Worm (Caenorhabditis elegans) whole organism, midembryonic: ENCODE measurements around the gene C54D10.3.
"Not testable (repeated sequence)": the region's sequence is repeated elsewhere in the genome, so short reads cannot be mapped to it uniquely, and the experiment has no call there.

Source experiments
- T22C8.4 ChIP-seq: fragments of 200-800 bp; sonication (Bioruptor generic); IDR thresholded peaks from 2 replicates; pipeline ENCODE4 v1.3.6; 2022; ENCODE audit warnings: missing genetic modification characterization, missing compliant biosample characterization
- cog-1 ChIP-seq: sonication (generic microtip); optimal IDR thresholded peaks from 2 replicates; lab custom pipeline; 2016; ENCODE audit warnings: missing genetic modification characterization, missing compliant biosample characterization
- flt-1 ChIP-seq: fragments of 200-800 bp; sonication (Bioruptor generic); IDR thresholded peaks from 2 replicates; pipeline ENCODE4 v1.3.6; 2022; ENCODE audit warnings: missing genetic modification characterization, missing compliant biosample characterization
- klf-2 ChIP-seq: fragments of 200-800 bp; sonication (Bioruptor generic); conservative IDR thresholded peaks from 2 replicates; pipeline ENCODE4 v1.3.6; 2022; ENCODE audit warnings: missing genetic modification reagents, missing genetic modification characterization, missing compliant biosample characterization
- med-1 ChIP-seq: sonication (generic microtip); optimal IDR thresholded peaks from 2 replicates; lab custom pipeline; 2017; ENCODE audit warnings: missing genetic modification characterization, mild to moderate bottlenecking, missing compliant biosample characterization, antibody characterized with exemption, missing genetic modification reagents; ENCODE audit not compliant: insufficient read depth
- ref-1 ChIP-seq: fragments of 200-800 bp; sonication (Bioruptor generic); conservative IDR thresholded peaks from 2 replicates; pipeline ENCODE4 v1.3.6; 2022; ENCODE audit warnings: missing genetic modification reagents, missing genetic modification characterization, missing compliant biosample characterization
- tab-1 ChIP-seq: fragments of 200-800 bp; sonication (Bioruptor generic); IDR thresholded peaks from 2 replicates; pipeline ENCODE4 v1.3.6; 2022; ENCODE audit warnings: missing genetic modification characterization, missing compliant biosample characterization
- ztf-23 ChIP-seq: fragments of 200-800 bp; sonication (Bioruptor generic); IDR thresholded peaks from 2 replicates; pipeline ENCODE4 v1.3.6; 2022; ENCODE audit warnings: missing genetic modification reagents, missing genetic modification characterization, missing compliant biosample characterization
- ztf-29 ChIP-seq: fragments of 200-800 bp; sonication (Bioruptor generic); IDR thresholded peaks from 2 replicates; pipeline ENCODE4 v1.3.6; 2022; ENCODE audit warnings: missing genetic modification reagents, missing genetic modification characterization, missing compliant biosample characterization

C54D10.3 gene

DNA sequence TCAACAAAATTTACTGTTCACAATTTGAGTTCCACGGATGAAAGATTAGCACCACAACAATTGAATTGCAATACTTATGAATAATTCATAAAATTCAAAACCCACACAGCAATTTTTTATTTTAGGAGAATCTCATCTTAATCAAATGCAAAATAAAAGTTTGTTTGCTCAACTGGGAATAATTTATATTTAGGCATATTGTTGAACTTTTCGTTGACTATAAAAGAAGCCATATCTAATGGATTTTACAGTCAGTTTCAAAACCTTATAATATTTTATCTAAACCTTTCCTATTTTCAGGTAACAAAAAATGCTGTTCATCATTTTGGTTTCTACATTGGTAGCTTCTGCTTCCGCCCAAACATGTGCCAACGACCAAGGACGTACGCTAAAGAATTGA is at the start of gene C54D10.3:
Gene C54D10.3 (plus strand): TSS at position 301 of the 400 bp plus-strand sequence.
- TF ChIP-seq med-1 (GFP tag; lab: Kevin White, UChicago), result no peak
- TF ChIP-seq klf-2 (GFP tag; lab: Robert Waterston, UW), result no peak
- no peak for TF ChIP-seq T22C8.4
- TF ChIP-seq flt-1 (GFP tag; lab: Robert Waterston, UW), result no peak
- no peak for TF ChIP-seq ztf-23 (GFP tag; lab: Robert Waterston, UW)
- no peak for TF ChIP-seq ztf-29 (GFP tag; lab: Robert Waterston, UW)
- no peak for TF ChIP-seq ref-1
- no peak for TF ChIP-seq cog-1 (tag; lab: Kevin White, UChicago)
- TF ChIP-seq tab-1 (GFP tag; lab: Robert Waterston, UW), result no peak

ce11 chrV:12369437-12369836 is 49.0 kb upstream of the C54D10.3 start, which contains the start of gene gcy-13:
TSS of gene gcy-13 (minus strand) at chrV:12369537.
- TF ChIP-seq ztf-29 (GFP tag; lab: Robert Waterston, UW) (no peak), tab-1 (GFP tag; lab: Robert Waterston, UW) (no peak), T22C8.4 (no peak), cog-1 (tag; lab: Kevin White, UChicago) (no peak), med-1 (GFP tag; lab: Kevin White, UChicago) (no peak), flt-1 (GFP tag; lab: Robert Waterston, UW) (no peak), ztf-23 (GFP tag; lab: Robert Waterston, UW) (no peak), ref-1 (no peak), klf-2 (GFP tag; lab: Robert Waterston, UW) (no peak)

- TF ChIP-seq klf-2 (GFP tag; lab: Robert Waterston, UW) (no peak), ztf-23 (GFP tag; lab: Robert Waterston, UW) (no peak), cog-1 (tag; lab: Kevin White, UChicago) (no peak), ref-1 (no peak), med-1 (GFP tag; lab: Kevin White, UChicago) (no peak)
Observed at ce11 chrV:12371386-12371785, 47.0 kb upstream of the C54D10.3 start, which contains the start of gene F23H12.7. TSS of gene F23H12.7 (plus strand) at chrV:12371686.

- TF ChIP-seq ztf-29 (GFP tag; lab: Robert Waterston, UW); tab-1 (GFP tag; lab: Robert Waterston, UW); T22C8.4: not testable (repeated sequence)
Observed at ce11 chrV:12374252-12374651, 44.1 kb upstream of the C54D10.3 start, which contains the start of gene F23H12.10. TSS of gene F23H12.10 (minus strand) at chrV:12374263.

DNA sequence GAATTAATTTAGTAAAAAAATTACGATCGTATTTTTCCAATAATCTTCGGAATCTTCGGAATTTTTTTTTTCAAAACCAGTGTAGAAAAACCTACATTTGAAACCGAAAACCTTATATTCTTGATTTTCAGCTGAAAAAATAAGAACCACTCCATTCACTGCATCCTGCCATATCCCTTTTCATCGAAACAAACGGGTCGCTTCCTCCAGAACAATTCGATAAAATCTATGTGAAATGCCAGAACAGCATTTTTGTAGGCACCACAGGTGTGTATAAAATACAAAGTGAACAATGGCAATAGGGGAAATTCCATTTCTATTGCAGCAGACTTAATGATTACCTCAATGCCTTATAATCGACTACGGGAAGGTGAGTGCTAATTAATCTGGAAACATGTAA is 41.1 kb upstream of the C54D10.3 start, which contains the start of gene K01D12.1:
Gene K01D12.1 (plus strand): TSS at position 301 of the 400 bp plus-strand sequence.
- TF ChIP-seq tab-1 (GFP tag; lab: Robert Waterston, UW) (no peak), ref-1 (no peak)

ce11 chrV:12386154-12386553 is 32.2 kb upstream of the C54D10.3 start, which contains the start of gene K01D12.15:
TSS of gene K01D12.15 (plus strand) at chrV:12386454.
- no peak for TF ChIP-seq flt-1 (GFP tag; lab: Robert Waterston, UW)
- no peak for TF ChIP-seq T22C8.4
- no peak for TF ChIP-seq ztf-23 (GFP tag; lab: Robert Waterston, UW)
- no peak for TF ChIP-seq tab-1 (GFP tag; lab: Robert Waterston, UW)
- no peak for TF ChIP-seq klf-2 (GFP tag; lab: Robert Waterston, UW)
- no peak for TF ChIP-seq cog-1 (tag; lab: Kevin White, UChicago)
- no peak for TF ChIP-seq ztf-29 (GFP tag; lab: Robert Waterston, UW)
- no peak for TF ChIP-seq ref-1
- no peak for TF ChIP-seq med-1 (GFP tag; lab: Kevin White, UChicago)

DNA sequence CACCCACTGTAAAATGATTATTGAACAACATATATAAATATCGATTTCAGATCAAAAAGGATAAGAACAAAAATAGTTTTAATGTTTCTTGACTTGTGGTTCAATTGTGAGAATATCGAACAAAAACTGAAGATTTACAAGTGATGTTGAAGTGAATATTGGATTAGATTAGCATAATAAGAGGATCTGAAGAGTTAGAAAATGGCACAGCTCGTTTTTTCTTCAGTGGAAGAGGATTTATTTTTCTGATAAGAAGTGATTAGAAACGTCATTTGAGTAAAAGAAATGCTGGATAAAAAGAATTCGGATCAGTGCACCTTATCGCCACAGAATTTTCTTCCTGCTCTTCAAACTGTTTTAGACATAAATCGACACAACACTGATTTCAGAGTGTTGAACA is 22.7 kb upstream of the C54D10.3 start, which contains the start of gene twk-14:
Gene twk-14 (minus strand): TSS at position 8 of the 400 bp plus-strand sequence.
- TF ChIP-seq ztf-23 (GFP tag; lab: Robert Waterston, UW), result no peak
- no peak for TF ChIP-seq cog-1 (tag; lab: Kevin White, UChicago)
- TF ChIP-seq tab-1 (GFP tag; lab: Robert Waterston, UW), result no peak
- no peak for TF ChIP-seq klf-2 (GFP tag; lab: Robert Waterston, UW)
- TF ChIP-seq flt-1 (GFP tag; lab: Robert Waterston, UW), result no peak

ce11 chrV:12397545-12397944 is 20.8 kb upstream of the C54D10.3 start, which contains the start of gene K01D12.5:
TSS of gene K01D12.5 (plus strand) at chrV:12397845.
- TF ChIP-seq ztf-23 (GFP tag; lab: Robert Waterston, UW) (no peak), T22C8.4 (no peak), cog-1 (tag; lab: Kevin White, UChicago) (no peak), flt-1 (GFP tag; lab: Robert Waterston, UW) (no peak), klf-2 (GFP tag; lab: Robert Waterston, UW) (no peak), med-1 (GFP tag; lab: Kevin White, UChicago) (no peak), ztf-29 (GFP tag; lab: Robert Waterston, UW) (no peak), tab-1 (GFP tag; lab: Robert Waterston, UW) (no peak), ref-1 (no peak)

ce11 chrV:12400677-12401236 is 17.6 kb upstream of the C54D10.3 start, which contains the start of the genes K01D12.20 and miga-1:
TSS of gene K01D12.20 (minus strand) at chrV:12400814.
TSS of gene miga-1 (minus strand) at chrV:12400859.
- TF ChIP-seq ref-1 (no peak), T22C8.4 (no peak), cog-1 (tag; lab: Kevin White, UChicago) (no peak), ztf-29 (GFP tag; lab: Robert Waterston, UW) (no peak), ztf-23 (GFP tag; lab: Robert Waterston, UW) (no peak), klf-2 (GFP tag; lab: Robert Waterston, UW) (no peak)

DNA sequence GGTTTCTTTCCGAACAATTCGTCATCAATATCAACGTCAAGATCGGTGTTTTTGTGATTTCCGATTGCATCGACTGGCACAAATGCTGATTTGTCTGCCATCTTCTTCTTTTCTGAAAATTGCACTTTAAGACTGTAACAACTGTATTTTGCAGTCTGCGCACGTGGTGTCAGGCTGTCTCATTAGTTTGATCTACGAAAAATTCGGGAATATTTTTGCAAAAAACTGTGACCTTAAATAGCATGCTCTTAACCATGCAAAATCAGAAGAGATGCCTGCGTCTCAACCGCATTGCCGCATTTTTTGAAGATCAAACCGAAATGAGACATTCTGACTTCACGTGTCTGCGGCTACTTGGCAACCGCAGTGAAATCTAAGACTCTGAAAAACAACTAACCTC is 17.0 kb upstream of the C54D10.3 start, which contains the start of gene K01D12.7:
Gene K01D12.7 (minus strand): TSS at position 101 of the 400 bp plus-strand sequence.
- TF ChIP-seq cog-1 (tag; lab: Kevin White, UChicago), result no peak
- no peak for TF ChIP-seq ref-1
- no peak for TF ChIP-seq ztf-29 (GFP tag; lab: Robert Waterston, UW)
